Fruit fly (Drosophila melanogaster) whole organism, embryonic: Measurements from ENCODE around the gene CG17666.

Experiments
- CG10959 ChIP-seq: fragments of 200-800 bp; sonication (Bioruptor generic); IDR thresholded peaks from 2 replicates; pipeline ENCODE4 v1.3.6; 2022; ENCODE audit warnings: missing biosample characterization, missing genetic modification characterization
- CG12071 ChIP-seq: fragments of 200-800 bp; sonication (Bioruptor generic); optimal IDR thresholded peaks from 3 replicates; lab custom pipeline; 2018; ENCODE audit warnings: missing biosample characterization, mild to moderate bottlenecking, missing genetic modification characterization
- CG12299 ChIP-seq: fragments of 200-800 bp; sonication (Bioruptor generic); optimal IDR thresholded peaks from 2 replicates; lab custom pipeline; 2018; ENCODE audit warnings: missing biosample characterization, mild to moderate bottlenecking, missing genetic modification characterization
- CG1233 ChIP-seq: fragments of 200-800 bp; sonication (Bioruptor generic); optimal IDR thresholded peaks from 4 replicates; lab custom pipeline; 2018; ENCODE audit warnings: missing biosample characterization, mild to moderate bottlenecking, missing genetic modification characterization
- CG12744 ChIP-seq: fragments of 200-800 bp; sonication (Bioruptor generic); optimal IDR thresholded peaks from 2 replicates; lab custom pipeline; 2016; ENCODE audit warnings: missing biosample characterization, missing genetic modification characterization
- CG12769 ChIP-seq: fragments of 200-800 bp; sonication (Bioruptor generic); optimal IDR thresholded peaks from 2 replicates; lab custom pipeline; 2019; ENCODE audit warnings: missing biosample characterization, mild to moderate bottlenecking, missing genetic modification characterization, moderate library complexity
- CG15269 ChIP-seq: fragments of 200-800 bp; sonication (Bioruptor generic); optimal IDR thresholded peaks from 2 replicates; lab custom pipeline; 2018; ENCODE audit warnings: missing biosample characterization, mild to moderate bottlenecking, missing genetic modification characterization, moderate library complexity
- CG1529 ChIP-seq: fragments of 200-800 bp; sonication (Bioruptor generic); optimal IDR thresholded peaks from 3 replicates; lab custom pipeline; 2018; ENCODE audit warnings: missing biosample characterization, missing genetic modification characterization
- CG15514 ChIP-seq: fragments of 200-800 bp; sonication (Bioruptor generic); optimal IDR thresholded peaks from 3 replicates; lab custom pipeline; 2017; ENCODE audit warnings: missing biosample characterization, missing genetic modification characterization, mild to moderate bottlenecking, moderate library complexity, missing genetic modification reagents
- CG1603 ChIP-seq: fragments of 200-800 bp; sonication (Bioruptor generic); optimal IDR thresholded peaks from 2 replicates; lab custom pipeline; 2019; ENCODE audit warnings: missing biosample characterization, mild to moderate bottlenecking, missing genetic modification characterization, moderate library complexity
- CG17359 ChIP-seq: fragments of 200-800 bp; sonication (Bioruptor generic); optimal IDR thresholded peaks from 3 replicates; lab custom pipeline; 2018; ENCODE audit warnings: missing biosample characterization, mild to moderate bottlenecking, missing genetic modification characterization, moderate library complexity
- CG17385 ChIP-seq: fragments of 200-800 bp; sonication (Bioruptor generic); optimal IDR thresholded peaks from 3 replicates; lab custom pipeline; 2018; ENCODE audit warnings: missing biosample characterization, mild to moderate bottlenecking, missing genetic modification characterization
- CG2129 ChIP-seq: fragments of 200-800 bp; sonication (Bioruptor generic); IDR thresholded peaks from 2 replicates; pipeline ENCODE4 v1.3.6; 2022; ENCODE audit warnings: missing biosample characterization, missing genetic modification characterization; ENCODE audit not compliant: partially characterized antibody
- CG4617 ChIP-seq: fragments of 200-800 bp; sonication (Bioruptor generic); optimal IDR thresholded peaks from 3 replicates; lab custom pipeline; 2016; ENCODE audit warnings: missing biosample characterization, missing genetic modification characterization, borderline replicate concordance
- CG6654 ChIP-seq: fragments of 200-800 bp; sonication (Bioruptor generic); optimal IDR thresholded peaks from 2 replicates; lab custom pipeline; 2017; ENCODE audit warnings: missing biosample characterization, mild to moderate bottlenecking, missing genetic modification characterization
- CG7745 ChIP-seq: fragments of 200-800 bp; sonication (Bioruptor generic); optimal IDR thresholded peaks from 2 replicates; lab custom pipeline; 2018; ENCODE audit warnings: missing biosample characterization, mild to moderate bottlenecking, missing genetic modification characterization, moderate library complexity
- CHES-1-like ChIP-seq: fragments of 200-800 bp; sonication (Bioruptor generic); optimal IDR thresholded peaks from 2 replicates; lab custom pipeline; 2016; ENCODE audit warnings: missing biosample characterization, missing genetic modification characterization
- CrebB ChIP-seq: fragments of 200-800 bp; sonication (Bioruptor generic); optimal IDR thresholded peaks from 3 replicates; lab custom pipeline; 2018; ENCODE audit warnings: missing biosample characterization, mild to moderate bottlenecking, missing genetic modification characterization
- H2.0 ChIP-seq: fragments of 200-800 bp; sonication (Bioruptor generic); IDR thresholded peaks from 2 replicates; pipeline ENCODE4 v1.3.6; 2022; ENCODE audit warnings: missing biosample characterization, missing genetic modification characterization
- Hand ChIP-seq: fragments of 200-800 bp; sonication (Bioruptor generic); optimal IDR thresholded peaks from 2 replicates; lab custom pipeline; 2017; ENCODE audit warnings: mild to moderate bottlenecking, missing biosample characterization, missing genetic modification reagents, missing genetic modification characterization
- Max ChIP-seq: fragments of 200-800 bp; sonication (Bioruptor generic); optimal IDR thresholded peaks from 2 replicates; lab custom pipeline; 2016; ENCODE audit warnings: missing biosample characterization, mild to moderate bottlenecking, missing genetic modification characterization
- Med ChIP-seq: fragments of 200-800 bp; sonication (Bioruptor generic); peaks from one replicate; lab custom pipeline; 2016; ENCODE audit warnings: missing biosample characterization, missing genetic modification characterization, mild to moderate bottlenecking, inconsistent platforms, moderate library complexity
- Neu2 ChIP-seq: fragments of 200-800 bp; sonication (Bioruptor generic); optimal IDR thresholded peaks from 3 replicates; lab custom pipeline; 2016; ENCODE audit warnings: missing biosample characterization, missing genetic modification characterization, borderline replicate concordance
- PHDP ChIP-seq: fragments of 200-800 bp; sonication (Bioruptor generic); optimal IDR thresholded peaks from 3 replicates; lab custom pipeline; 2018; ENCODE audit warnings: missing biosample characterization, mild to moderate bottlenecking, missing genetic modification characterization, moderate library complexity
- Ptx1 ChIP-seq: fragments of 200-800 bp; sonication (Bioruptor generic); IDR thresholded peaks from 2 replicates; pipeline ENCODE4 v1.3.6; 2022; ENCODE audit warnings: missing biosample characterization, missing genetic modification characterization
- bigmax ChIP-seq: fragments of 200-800 bp; sonication (Bioruptor generic); optimal IDR thresholded peaks from 2 replicates; lab custom pipeline; 2018; ENCODE audit warnings: missing biosample characterization, mild to moderate bottlenecking, missing genetic modification characterization
- bsh ChIP-seq, 2 experiments: fragments of 200-800 bp; sonication (Bioruptor generic); optimal IDR thresholded peaks; 2 replicates each; lab custom pipeline; 2017 to 2018; ENCODE audit warnings: mild to moderate bottlenecking in 2 of 2, missing biosample characterization in 2 of 2, missing genetic modification characterization in 2 of 2, moderate library complexity in 1 of 2
- cg ChIP-seq: fragments of 200-800 bp; sonication (Bioruptor generic); optimal IDR thresholded peaks from 3 replicates; lab custom pipeline; 2019; ENCODE audit warnings: missing biosample characterization, mild to moderate bottlenecking, missing genetic modification characterization, moderate library complexity
- danr ChIP-seq: fragments of 200-800 bp; sonication (Bioruptor generic); IDR thresholded peaks from 2 replicates; pipeline ENCODE4 v1.3.6; 2022; ENCODE audit warnings: missing biosample characterization, missing genetic modification characterization
- dpn ChIP-seq, 2 experiments: fragments of 200-800 bp; sonication (Bioruptor generic); optimal IDR thresholded peaks; 3 replicates each; lab custom pipeline; 2016; ENCODE audit warnings: missing biosample characterization in 2 of 2, missing genetic modification characterization in 2 of 2
- eve ChIP-seq, 2 experiments: fragments of >200 bp; optimal IDR thresholded peaks; 2 replicates each; lab custom pipeline; 2017; ENCODE audit warnings: missing biosample characterization in 2 of 2, missing genetic modification characterization in 2 of 2
- gem ChIP-seq: fragments of 200-800 bp; sonication (Bioruptor generic); optimal IDR thresholded peaks from 2 replicates; lab custom pipeline; 2019; ENCODE audit warnings: missing biosample characterization, mild to moderate bottlenecking, missing genetic modification characterization, moderate library complexity
- gt ChIP-seq: fragments of 200-800 bp; sonication (Bioruptor generic); IDR thresholded peaks from 2 replicates; pipeline ENCODE4 v1.3.6; 2022; ENCODE audit warnings: missing biosample characterization, missing genetic modification characterization
- her ChIP-seq: fragments of 200-800 bp; sonication (Bioruptor generic); optimal IDR thresholded peaks from 2 replicates; lab custom pipeline; 2016; ENCODE audit warnings: missing biosample characterization, missing genetic modification characterization
- hkb ChIP-seq, 2 experiments: fragments of 200-800 bp in 1 of 2; fragments of >200 bp in 1 of 2; sonication (Bioruptor generic) in 1 of 2; IDR thresholded peaks in 1 of 2; optimal IDR thresholded peaks in 1 of 2; 2 replicates each; pipeline versions ENCODE4 v1.3.6 to Lab custom; 2017 to 2022; ENCODE audit warnings: missing biosample characterization in 1 of 2, missing genetic modification characterization in 1 of 2
- hth ChIP-seq: fragments of >200 bp; optimal IDR thresholded peaks from 2 replicates; lab custom pipeline; 2017; ENCODE audit warnings: inconsistent platforms
- insv ChIP-seq, 2 experiments: fragments of 200-800 bp; sonication (Bioruptor generic); optimal IDR thresholded peaks; 3 replicates each; lab custom pipeline; 2016 to 2018; ENCODE audit warnings: missing biosample characterization in 2 of 2, missing genetic modification characterization in 2 of 2
- kah ChIP-seq: fragments of 200-800 bp; sonication (Bioruptor generic); optimal IDR thresholded peaks from 2 replicates; lab custom pipeline; 2018; ENCODE audit warnings: missing biosample characterization, mild to moderate bottlenecking, missing genetic modification characterization
- lbe ChIP-seq: fragments of 200-800 bp; sonication (Bioruptor generic); optimal IDR thresholded peaks from 2 replicates; lab custom pipeline; 2016; ENCODE audit warnings: missing biosample characterization, mild to moderate bottlenecking, missing genetic modification characterization
- lmd ChIP-seq: fragments of 200-800 bp; sonication (Bioruptor generic); IDR thresholded peaks from 2 replicates; pipeline ENCODE4 v1.3.6; 2022; ENCODE audit warnings: missing biosample characterization, missing genetic modification characterization
- nerfin-2 ChIP-seq: fragments of 200-800 bp; sonication (Bioruptor generic); IDR thresholded peaks from 2 replicates; pipeline ENCODE4 v1.3.6; 2022; ENCODE audit warnings: missing biosample characterization, missing genetic modification characterization; ENCODE audit not compliant: partially characterized antibody
- org-1 ChIP-seq: fragments of 200-800 bp; sonication (Bioruptor generic); optimal IDR thresholded peaks from 2 replicates; lab custom pipeline; 2017; ENCODE audit warnings: missing biosample characterization, missing genetic modification characterization
- rib ChIP-seq: fragments of 200-800 bp; sonication (Bioruptor generic); IDR thresholded peaks from 2 replicates; pipeline ENCODE4 v1.3.6; 2022; ENCODE audit warnings: missing biosample characterization, missing genetic modification characterization
- scrt ChIP-seq: fragments of 200-800 bp; sonication (Bioruptor generic); optimal IDR thresholded peaks from 2 replicates; lab custom pipeline; 2018; ENCODE audit warnings: missing biosample characterization, mild to moderate bottlenecking, missing genetic modification characterization, moderate library complexity
- seq ChIP-seq: fragments of 200-800 bp; sonication (Bioruptor generic); IDR thresholded peaks from 2 replicates; pipeline ENCODE4 v1.3.6; 2022; ENCODE audit warnings: missing biosample characterization, missing genetic modification characterization
- stc ChIP-seq: fragments of 200-800 bp; sonication (Bioruptor generic); IDR thresholded peaks from 2 replicates; pipeline ENCODE4 v1.3.6; 2022; ENCODE audit warnings: missing biosample characterization, missing genetic modification characterization
- stwl ChIP-seq: fragments of 200-800 bp; sonication (Bioruptor generic); optimal IDR thresholded peaks from 3 replicates; lab custom pipeline; 2018; ENCODE audit warnings: missing biosample characterization, mild to moderate bottlenecking, missing genetic modification characterization, moderate library complexity
- sug ChIP-seq: fragments of 200-800 bp; optimal IDR thresholded peaks from 2 replicates; lab custom pipeline; 2019; ENCODE audit warnings: missing biosample characterization, mild to moderate bottlenecking, missing genetic modification characterization, moderate library complexity
- vvl ChIP-seq: fragments of 200-800 bp; sonication (Bioruptor generic); IDR thresholded peaks from 2 replicates; pipeline ENCODE4 v1.3.6; 2022; ENCODE audit warnings: missing biosample characterization, missing genetic modification characterization
- zen2 ChIP-seq: fragments of 200-800 bp; sonication (Bioruptor generic); IDR thresholded peaks from 3 replicates; pipeline ENCODE4 v1.3.6; 2022; ENCODE audit warnings: missing biosample characterization, missing genetic modification characterization; ENCODE audit not compliant: partially characterized antibody

CG17666 gene

dm6 chr3L:12802443-12802865 lies 21.3 kb downstream of the CG17666 start (continued):
- TF ChIP-seq CG12299 (tag; lab: Kevin White, UChicago) (peak; percentile 55), PHDP (tag; lab: Kevin White, UChicago) (peak; percentile 54), danr (GFP tag; lab: Robert Waterston, UW) (no peak), CG1603 (tag; lab: Kevin White, UChicago) (no peak), her (GFP tag; lab: Kevin White, UChicago) (no peak), CG12071 (GFP tag; lab: Kevin White, UChicago) (peak; percentile 2), CG6654 (GFP tag; lab: Kevin White, UChicago) (no peak), bigmax (GFP tag; lab: Kevin White, UChicago) (no peak), CG4617 (GFP tag; lab: Kevin White, UChicago) (no peak), scrt (GFP tag; lab: Kevin White, UChicago) (peak; percentile 11), eve (GFP tag; optimal IDR thresholded peaks at IDR 0.05; lab: Kevin White, UChicago) (no peak), nerfin-2 (GFP tag; lab: Robert Waterston, UW) (no peak), CG1529 (GFP tag; lab: Kevin White, UChicago) (peak; percentile 6), stc (GFP tag; lab: Robert Waterston, UW) (no peak), cg (peak; percentile 12), vvl (GFP tag; lab: Robert Waterston, UW) (peak; percentile 52), CG17385 (GFP tag; lab: Kevin White, UChicago) (no peak), Max (GFP tag; lab: Kevin White, UChicago) (no peak), lbe (GFP tag; lab: Kevin White, UChicago) (no peak), kah (GFP tag; lab: Kevin White, UChicago) (no peak), insv (GFP tag; optimal IDR thresholded peaks at IDR 0.05; lab: Kevin White, UChicago) (peak in 1 of 2 experiments; percentile 22), dpn (GFP tag; optimal IDR thresholded peaks at IDR 0.05; lab: Kevin White, UChicago) (peak in 1 of 2 experiments; percentile 7), seq (GFP tag; lab: Robert Waterston, UW) (no peak), Med (GFP tag; lab: Kevin White, UChicago) (peak; percentile 75), H2.0 (no peak), hth (lab: Kevin White, UChicago) (no peak), stwl (tag; lab: Kevin White, UChicago) (no peak), hkb (optimal IDR thresholded peaks at IDR 0.05; lab: Kevin White, UChicago) (no peak), hkb (GFP tag; IDR thresholded peaks at IDR 0.05; lab: Robert Waterston, UW) (peak; percentile 12; the same call in 1 of the 2 replicates), CG17359 (peak; percentile 6), Ptx1 (GFP tag; lab: Robert Waterston, UW) (no peak), CHES-1-like (GFP tag; lab: Kevin White, UChicago) (peak; percentile 7), CG12769 (tag; lab: Kevin White, UChicago) (peak; percentile 64), gt (GFP tag; lab: Robert Waterston, UW) (no peak), CG15269 (peak; percentile 9), org-1 (GFP tag; lab: Kevin White, UChicago) (no peak), bsh (GFP tag; optimal IDR thresholded peaks at IDR 0.05; lab: Kevin White, UChicago) (peak; percentile 14 to 78), CG12744 (GFP tag; lab: Kevin White, UChicago) (peak; percentile 18), Neu2 (no peak), CG2129 (no peak), zen2 (GFP tag; lab: Robert Waterston, UW) (no peak), Hand (GFP tag; lab: Kevin White, UChicago) (no peak), rib (no peak), lmd (GFP tag; lab: Robert Waterston, UW) (no peak), CG15514 (GFP tag; lab: Kevin White, UChicago) (peak; percentile 5), CG10959 (GFP tag; lab: Robert Waterston, UW) (no peak), sug (tag; lab: Kevin White, UChicago) (peak; percentile 28), CG1233 (peak; percentile 16), gem (no peak), CG7745 (no peak), CrebB (tag; lab: Kevin White, UChicago) (peak; percentile 3)
